Worm (Caenorhabditis elegans): ENCODE measurements around the gene eat-20.

eat-20 gene

ce11 chrX:15555529-15555928 lies 45.7 kb downstream of the eat-20 start:
- no peak for TF ChIP-seq daf-8 (GFP tag; IDR thresholded peaks at IDR 0.05)
- no peak for TF ChIP-seq gei-8 (GFP tag; optimal IDR thresholded peaks at IDR 0.05)
- no peak for TF ChIP-seq T26A8.4 (GFP tag; IDR thresholded peaks at IDR 0.05)
- TF ChIP-seq unc-62 (GFP tag; optimal IDR thresholded peaks at IDR 0.05 in 1 of 2) = peak in 1 of 2 experiments; percentile 80
- no peak for TF ChIP-seq unc-62 (tag; optimal IDR thresholded peaks at IDR 0.05)
- no peak for TF ChIP-seq hif-1 (tag; optimal IDR thresholded peaks at IDR 0.05)
- TF ChIP-seq nhr-102 (tag; optimal IDR thresholded peaks at IDR 0.05) = no peak

- TF ChIP-seq ceh-82 (tag; optimal IDR thresholded peaks at IDR 0.05) = no peak
- TF ChIP-seq hlh-11 (tag; optimal IDR thresholded peaks at IDR 0.05) = no peak
- no peak for TF ChIP-seq nhr-41 (GFP tag; IDR thresholded peaks at IDR 0.05)
- no peak for TF ChIP-seq T20F7.1 (GFP tag; optimal IDR thresholded peaks at IDR 0.05)
- TF ChIP-seq nhr-48 (tag; optimal IDR thresholded peaks at IDR 0.05) = no peak
- TF ChIP-seq rbr-2 (tag; optimal IDR thresholded peaks at IDR 0.05) = no peak
- no peak for TF ChIP-seq ceh-44 (GFP tag; IDR thresholded peaks at IDR 0.05)
- TF ChIP-seq nhr-42 (GFP tag; IDR thresholded peaks at IDR 0.05) = no peak
- no peak for TF ChIP-seq ama-1 (optimal IDR thresholded peaks at IDR 0.05)
- no peak for TF ChIP-seq hmg-1.1 (GFP tag; IDR thresholded peaks at IDR 0.05)
- TF ChIP-seq D1046.2 (GFP tag; IDR thresholded peaks at IDR 0.05) = no peak
- TF ChIP-seq nhr-76 (tag; optimal IDR thresholded peaks at IDR 0.05) = no peak
- no peak for TF ChIP-seq F44E2.7 (GFP tag; IDR thresholded peaks at IDR 0.05)
- no peak for TF ChIP-seq lin-1 (GFP tag; IDR thresholded peaks at IDR 0.05)
- TF ChIP-seq daf-12 (tag; optimal IDR thresholded peaks at IDR 0.05) = no peak
- TF ChIP-seq snpc-1.2 (GFP tag; IDR thresholded peaks at IDR 0.05) = no peak
- TF ChIP-seq fos-1 (tag; optimal IDR thresholded peaks at IDR 0.05) = no peak
- no peak for TF ChIP-seq mdt-29 (GFP tag; IDR thresholded peaks at IDR 0.05)
Observed at ce11 chrX:15557849-15558248, 48.0 kb downstream of the eat-20 start, which contains the start of gene lron-3. TSS of gene lron-3 (minus strand) at chrX:15557949.

- TF ChIP-seq aha-1 (tag) (peak; percentile 37), ceh-32 (tag; optimal IDR thresholded peaks at IDR 0.05; ENCODE audit: poor library complexity) (no peak)
Observed at ce11 chrX:15559473-15559872, 49.7 kb downstream of the eat-20 start.

ce11 chrX:15564338-15564737 lies 54.5 kb downstream of the eat-20 start:
- TF ChIP-seq lin-1 (GFP tag; IDR thresholded peaks at IDR 0.05) (no peak), ztf-11 (tag; optimal IDR thresholded peaks at IDR 0.05) (no peak), lsy-2 (tag; optimal IDR thresholded peaks at IDR 0.05) (peak in 1 of 2 experiments; percentile 35), aly-2 (tag; optimal IDR thresholded peaks at IDR 0.05) (no peak), dmd-6 (GFP tag; IDR thresholded peaks at IDR 0.05) (0 out of 2 replicates have a peak, but pooled peaks have one; percentile 12), unc-62 (GFP tag; optimal IDR thresholded peaks at IDR 0.05 in 1 of 2) (peak in 1 of 2 experiments; percentile 99), unc-62 (tag; optimal IDR thresholded peaks at IDR 0.05) (no peak), mdl-1 (tag; optimal IDR thresholded peaks at IDR 0.05) (peak in 1 of 2 experiments; percentile 37), ceh-20 (GFP tag; IDR thresholded peaks at IDR 0.05) (0 out of 2 replicates have a peak, but pooled peaks have one; percentile 27), aha-1 (tag) (peak; percentile 31), hlh-30 (tag; optimal IDR thresholded peaks at IDR 0.05; ENCODE audit: insufficient read depth) (peak; percentile 79), mep-1 (tag; optimal IDR thresholded peaks at IDR 0.05) (peak; percentile 4)

ce11 chrX:15566640-15567039 lies 56.8 kb downstream of the eat-20 start:
- TF ChIP-seq pha-4 (GFP tag; IDR thresholded peaks at IDR 0.05) = 0 out of 2 replicates have a peak, but pooled peaks have one; percentile 30
- no peak for TF ChIP-seq pha-4 (tag; optimal IDR thresholded peaks at IDR 0.05)
- TF ChIP-seq pqm-1 (tag; optimal IDR thresholded peaks at IDR 0.05) = no peak
- no peak for TF ChIP-seq mdt-29 (GFP tag; IDR thresholded peaks at IDR 0.05)
- TF ChIP-seq unc-62 (GFP tag; optimal IDR thresholded peaks at IDR 0.05 in 1 of 2) = peak in 1 of 2 experiments; percentile 90
- TF ChIP-seq unc-62 (tag; optimal IDR thresholded peaks at IDR 0.05) = no peak
- TF ChIP-seq tag-97 (GFP tag; IDR thresholded peaks at IDR 0.05) = no peak
- no peak for TF ChIP-seq zfp-2 (tag; optimal IDR thresholded peaks at IDR 0.05)
- TF ChIP-seq ceh-62 (tag; optimal IDR thresholded peaks at IDR 0.05) = no peak
- no peak for TF ChIP-seq nhr-10 (tag; optimal IDR thresholded peaks at IDR 0.05)
- TF ChIP-seq dpl-1 (GFP tag; optimal IDR thresholded peaks at IDR 0.05) = no peak
- no peak for TF ChIP-seq T20F7.1 (GFP tag; optimal IDR thresholded peaks at IDR 0.05)
- no peak for TF ChIP-seq duxl-1 (tag; optimal IDR thresholded peaks at IDR 0.05; ENCODE audit: poor library complexity)
- no peak for TF ChIP-seq dmd-9 (GFP tag; IDR thresholded peaks at IDR 0.05)
- TF ChIP-seq hlh-30 (tag; optimal IDR thresholded peaks at IDR 0.05; ENCODE audit: insufficient read depth) = no peak
- 0 out of 2 replicates have a peak, but pooled peaks have one; percentile 37 for TF ChIP-seq vab-7 (GFP tag; IDR thresholded peaks at IDR 0.05)
